Worm (Caenorhabditis elegans) whole organism, young adult: ENCODE results near the gene fard-1.
A peak's percentile ranks its signal among the peaks of the same experiment; 100 is the strongest.

Experiments used
- B0261.1 ChIP-seq: sonication (generic microtip); optimal IDR thresholded peaks from 2 replicates; lab custom pipeline; 2016; ENCODE audit warnings: mild to moderate bottlenecking, missing genetic modification characterization, moderate library complexity, missing compliant biosample characterization
- D2030.7 ChIP-seq: fragments of 200-800 bp; sonication (Bioruptor generic); IDR thresholded peaks from 2 replicates; pipeline ENCODE4 v1.3.6; 2022; ENCODE audit warnings: missing genetic modification reagents, missing genetic modification characterization, missing compliant biosample characterization
- F23B12.7 ChIP-seq: sonication (generic microtip); optimal IDR thresholded peaks from 2 replicates; lab custom pipeline; 2017; ENCODE audit warnings: missing genetic modification characterization, mild to moderate bottlenecking, missing compliant biosample characterization, antibody characterized with exemption, moderate library complexity; ENCODE audit not compliant: insufficient read depth
- F37B4.10 ChIP-seq: fragments of 200-800 bp; sonication (Bioruptor generic); IDR thresholded peaks from 2 replicates; pipeline ENCODE4 v1.3.6; 2022; ENCODE audit warnings: missing genetic modification characterization, missing compliant biosample characterization
- F57C9.4 ChIP-seq: sonication (generic microtip); optimal IDR thresholded peaks from 2 replicates; lab custom pipeline; 2017; ENCODE audit warnings: mild to moderate bottlenecking, missing genetic modification characterization, missing compliant biosample characterization
- K12H6.12 ChIP-seq: fragments of 200-800 bp; sonication (Bioruptor generic); optimal IDR thresholded peaks from 2 replicates; lab custom pipeline; 2018; ENCODE audit warnings: mild to moderate bottlenecking, missing genetic modification characterization, missing compliant biosample characterization
- T07F8.4 ChIP-seq: sonication (generic microtip); optimal IDR thresholded peaks from 2 replicates; lab custom pipeline; 2016; ENCODE audit warnings: mild to moderate bottlenecking, missing genetic modification characterization, moderate library complexity, missing compliant biosample characterization
- Y56A3A.18 ChIP-seq: fragments of 200-800 bp; sonication (Bioruptor generic); IDR thresholded peaks from 2 replicates; pipeline ENCODE4 v1.3.6; 2022; ENCODE audit warnings: missing genetic modification reagents, missing genetic modification characterization, missing compliant biosample characterization
- Y79H2A.3 ChIP-seq: fragments of 200-800 bp; sonication (Bioruptor generic); conservative IDR thresholded peaks from 2 replicates; pipeline ENCODE4 v1.3.6; 2022; ENCODE audit warnings: missing genetic modification reagents, missing genetic modification characterization, missing compliant biosample characterization
- akir-1 ChIP-seq: fragments of 200-800 bp; sonication (Bioruptor generic); optimal IDR thresholded peaks from 2 replicates; lab custom pipeline; 2018; ENCODE audit warnings: mild to moderate bottlenecking, missing genetic modification characterization, moderate library complexity, missing compliant biosample characterization
- aptf-2 ChIP-seq: fragments of 200-800 bp; sonication (Bioruptor generic); conservative IDR thresholded peaks from 2 replicates; pipeline ENCODE4 v1.3.6; 2022; ENCODE audit warnings: missing genetic modification reagents, missing genetic modification characterization, missing compliant biosample characterization
- atf-7 ChIP-seq: sonication (generic microtip); optimal IDR thresholded peaks from 2 replicates; lab custom pipeline; 2017; ENCODE audit warnings: mild to moderate bottlenecking, missing genetic modification characterization, missing compliant biosample characterization
- attf-3 ChIP-seq: fragments of 200-800 bp; sonication (Bioruptor generic); conservative IDR thresholded peaks from 2 replicates; pipeline ENCODE4 v1.3.6; 2022; ENCODE audit warnings: missing genetic modification reagents, missing genetic modification characterization, missing compliant biosample characterization
- cebp-1 ChIP-seq, 2 experiments: fragments of 200-800 bp in 1 of 2; sonication (Bioruptor generic) in 1 of 2; sonication (generic microtip) in 1 of 2; IDR thresholded peaks in 1 of 2; optimal IDR thresholded peaks in 1 of 2; 2 replicates each; pipeline versions ENCODE4 v1.3.6 to Lab custom; 2017 to 2022; ENCODE audit warnings: missing compliant biosample characterization in 2 of 2, missing genetic modification characterization in 2 of 2, mild to moderate bottlenecking in 1 of 2, missing genetic modification reagents in 1 of 2, moderate library complexity in 1 of 2
- cebp-2 ChIP-seq: fragments of 200-800 bp; sonication (Bioruptor generic); IDR thresholded peaks from 2 replicates; pipeline ENCODE4 v1.3.6; 2022; ENCODE audit warnings: missing genetic modification characterization, missing compliant biosample characterization
- ceh-58 ChIP-seq: fragments of 200-800 bp; sonication (Bioruptor generic); IDR thresholded peaks from 2 replicates; pipeline ENCODE4 v1.3.6; 2022; ENCODE audit warnings: missing genetic modification characterization, missing compliant biosample characterization
- dox-1 ChIP-seq: fragments of 200-800 bp; sonication (Bioruptor generic); IDR thresholded peaks from 2 replicates; pipeline ENCODE4 v1.3.6; 2022; ENCODE audit warnings: missing genetic modification reagents, missing genetic modification characterization, missing compliant biosample characterization
- dpl-1 ChIP-seq: fragments of 150-350 bp; optimal IDR thresholded peaks from 2 replicates; lab custom pipeline; 2014; ENCODE audit warnings: missing biosample characterization, missing genetic modification reagents, missing genetic modification characterization
- ets-4 ChIP-seq: fragments of 200-800 bp; sonication (Bioruptor generic); optimal IDR thresholded peaks from 2 replicates; lab custom pipeline; 2018; ENCODE audit warnings: mild to moderate bottlenecking, missing genetic modification characterization, missing compliant biosample characterization
- gei-17 ChIP-seq: fragments of 200-800 bp; sonication (Bioruptor generic); optimal IDR thresholded peaks from 2 replicates; lab custom pipeline; 2018; ENCODE audit warnings: mild to moderate bottlenecking, missing genetic modification characterization, missing compliant biosample characterization
- hlh-12 ChIP-seq: sonication (generic microtip); optimal IDR thresholded peaks from 2 replicates; lab custom pipeline; 2016; ENCODE audit warnings: missing genetic modification characterization, missing compliant biosample characterization
- hrde-1 ChIP-seq: sonication (generic microtip); optimal IDR thresholded peaks from 2 replicates; lab custom pipeline; 2016; ENCODE audit warnings: missing genetic modification characterization, mild to moderate bottlenecking, missing compliant biosample characterization, moderate library complexity, missing genotype, missing genetic modification reagents, borderline replicate concordance
- lir-1 ChIP-seq: fragments of 200-800 bp; sonication (Bioruptor generic); conservative IDR thresholded peaks from 2 replicates; pipeline ENCODE4 v1.3.6; 2022; ENCODE audit warnings: missing genetic modification reagents, missing genetic modification characterization, missing compliant biosample characterization
- madf-6 ChIP-seq: fragments of 200-800 bp; sonication (Bioruptor generic); IDR thresholded peaks from 2 replicates; pipeline ENCODE4 v1.3.6; 2022; ENCODE audit warnings: missing genetic modification reagents, missing genetic modification characterization, missing compliant biosample characterization
- mel-28 ChIP-seq: sonication (generic microtip); optimal IDR thresholded peaks from 2 replicates; lab custom pipeline; 2016; ENCODE audit warnings: borderline replicate concordance, mild to moderate bottlenecking, missing genetic modification characterization, missing compliant biosample characterization
- mxl-1 ChIP-seq: sonication (generic microtip); optimal IDR thresholded peaks from 2 replicates; lab custom pipeline; 2016; ENCODE audit warnings: missing genetic modification characterization, missing compliant biosample characterization
- nfya-1 ChIP-seq: sonication (generic microtip); optimal IDR thresholded peaks from 2 replicates; lab custom pipeline; 2017; ENCODE audit warnings: antibody characterized with exemption, missing compliant biosample characterization, missing genetic modification characterization, borderline replicate concordance; ENCODE audit not compliant: insufficient read depth
- nfyb-1 ChIP-seq: fragments of 200-800 bp; sonication (Bioruptor generic); IDR thresholded peaks from 2 replicates; pipeline ENCODE4 v1.3.6; 2022; ENCODE audit warnings: missing genetic modification reagents, missing genetic modification characterization, missing compliant biosample characterization
- nhr-120 ChIP-seq: fragments of 200-800 bp; sonication (Bioruptor generic); IDR thresholded peaks from 2 replicates; pipeline ENCODE4 v1.3.6; 2022; ENCODE audit warnings: missing genetic modification characterization, missing compliant biosample characterization
- nhr-179 ChIP-seq: sonication (generic microtip); optimal IDR thresholded peaks from 2 replicates; lab custom pipeline; 2016; ENCODE audit warnings: mild to moderate bottlenecking, missing genetic modification characterization, missing compliant biosample characterization
- nhr-27 ChIP-seq: fragments of 200-800 bp; sonication (Bioruptor generic); optimal IDR thresholded peaks from 2 replicates; lab custom pipeline; 2018; ENCODE audit warnings: mild to moderate bottlenecking, missing genetic modification characterization, moderate library complexity, missing compliant biosample characterization
- nhr-90 ChIP-seq: sonication (generic microtip); optimal IDR thresholded peaks from 2 replicates; lab custom pipeline; 2016; ENCODE audit warnings: missing genotype, mild to moderate bottlenecking, missing genetic modification characterization, missing compliant biosample characterization
- rcor-1 ChIP-seq: fragments of 200-800 bp; sonication (Bioruptor generic); IDR thresholded peaks from 2 replicates; pipeline ENCODE4 v1.3.6; 2022; ENCODE audit warnings: missing genetic modification reagents, missing genetic modification characterization, missing compliant biosample characterization
- rec-8 ChIP-seq, 2 experiments: sonication (generic microtip); optimal IDR thresholded peaks; 2 replicates each; lab custom pipeline; 2016; ENCODE audit warnings: mild to moderate bottlenecking in 2 of 2, missing genetic modification characterization in 2 of 2, missing genetic modification reagents in 2 of 2, missing genotype in 2 of 2, missing biosample characterization in 1 of 2, missing compliant biosample characterization in 1 of 2, moderate library complexity in 1 of 2
- repo-1 ChIP-seq: sonication (generic microtip); optimal IDR thresholded peaks from 2 replicates; lab custom pipeline; 2017; ENCODE audit warnings: mild to moderate bottlenecking, missing genetic modification characterization, missing compliant biosample characterization
- sdz-38 ChIP-seq: sonication (generic microtip); optimal IDR thresholded peaks from 2 replicates; lab custom pipeline; 2016; ENCODE audit warnings: missing genotype, missing genetic modification characterization, missing compliant biosample characterization
- sea-2 ChIP-seq: fragments of 200-800 bp; sonication (Bioruptor generic); IDR thresholded peaks from 2 replicates; pipeline ENCODE4 v1.3.6; 2022; ENCODE audit warnings: missing genetic modification characterization, missing compliant biosample characterization
- snpc-1.1 ChIP-seq: sonication (generic microtip); optimal IDR thresholded peaks from 2 replicates; lab custom pipeline; 2017; ENCODE audit warnings: missing genetic modification characterization, mild to moderate bottlenecking, missing compliant biosample characterization, antibody characterized with exemption, moderate library complexity, missing genotype, missing genetic modification reagents; ENCODE audit not compliant: insufficient read depth
- snpc-3.4 ChIP-seq: sonication (generic microtip); optimal IDR thresholded peaks from 2 replicates; lab custom pipeline; 2017; ENCODE audit warnings: missing genetic modification characterization, mild to moderate bottlenecking, missing compliant biosample characterization, antibody characterized with exemption, moderate library complexity, missing genotype, missing genetic modification reagents
- snpc-4 ChIP-seq, 5 experiments: fragments of 150-350 bp in 1 of 5; sonication (generic microtip) in 4 of 5; optimal IDR thresholded peaks; 2 replicates each; lab custom pipeline; 2014 to 2018; ENCODE audit warnings: missing genetic modification characterization in 5 of 5, missing biosample characterization in 3 of 5, antibody characterized with exemption in 2 of 5, mild to moderate bottlenecking in 2 of 5, missing compliant biosample characterization in 2 of 5, missing genotype in 2 of 5, moderate library complexity in 2 of 5, missing genetic modification reagents in 1 of 5
- tbx-9 ChIP-seq: sonication (generic microtip); optimal IDR thresholded peaks from 2 replicates; lab custom pipeline; 2016; ENCODE audit warnings: borderline replicate concordance, missing genetic modification characterization, inconsistent platforms, missing compliant biosample characterization
- unc-130 ChIP-seq: sonication (generic microtip); optimal IDR thresholded peaks from 2 replicates; lab custom pipeline; 2016; ENCODE audit warnings: missing genetic modification reagents, missing genetic modification characterization, missing compliant biosample characterization
- zfh-2 ChIP-seq: fragments of 200-800 bp; sonication (Bioruptor generic); conservative IDR thresholded peaks from 2 replicates; pipeline ENCODE4 v1.3.6; 2022; ENCODE audit warnings: missing genetic modification reagents, missing genetic modification characterization, missing compliant biosample characterization
- ztf-28 ChIP-seq: fragments of 200-800 bp; sonication (Bioruptor generic); IDR thresholded peaks from 2 replicates; pipeline ENCODE4 v1.3.6; 2022; ENCODE audit warnings: missing genetic modification reagents, missing genetic modification characterization, missing compliant biosample characterization
- ztf-3 ChIP-seq: fragments of 200-800 bp; sonication (Bioruptor generic); optimal IDR thresholded peaks from 2 replicates; lab custom pipeline; 2018; ENCODE audit warnings: mild to moderate bottlenecking, missing genetic modification characterization, missing compliant biosample characterization
- ztf-6 ChIP-seq: fragments of 200-800 bp; sonication (Bioruptor generic); IDR thresholded peaks from 2 replicates; pipeline ENCODE4 v1.3.6; 2022; ENCODE audit warnings: missing genetic modification reagents, missing genetic modification characterization, missing compliant biosample characterization

fard-1 gene

ce11 chrX:2971542-2971988, 38.4 kb downstream of the fard-1 start (continued):
- TF ChIP-seq unc-130 (no peak), repo-1 (tag; lab: Kevin White, UChicago) (peak; percentile 3), gei-17 (GFP tag; lab: Kevin White, UChicago) (peak; percentile 67), dpl-1 (GFP tag; lab: Kevin White, UChicago) (no peak), atf-7 (peak; percentile 94), zfh-2 (peak; percentile 92), snpc-4 (GFP tag; optimal IDR thresholded peaks at IDR 0.05; lab: Kevin White, UChicago) (no peak), snpc-4 (tag; optimal IDR thresholded peaks at IDR 0.05; lab: Kevin White, UChicago) (peak; percentile 48 to 55 (median 54)), dox-1 (GFP tag; lab: Robert Waterston, UW) (peak; percentile 75), T07F8.4 (tag; lab: Kevin White, UChicago) (no peak), Y56A3A.18 (GFP tag; lab: Robert Waterston, UW) (peak; percentile 35; the same call in 1 of the 2 replicates), nhr-27 (tag; lab: Kevin White, UChicago) (no peak), madf-6 (no peak), snpc-3.4 (no peak), mxl-1 (tag; lab: Kevin White, UChicago) (peak; percentile 52), hrde-1 (no peak), ztf-3 (GFP tag; lab: Kevin White, UChicago) (no peak), ceh-58 (no peak), lir-1 (GFP tag; lab: Robert Waterston, UW) (peak; percentile 78), nfyb-1 (GFP tag; lab: Robert Waterston, UW) (peak; percentile 94), aptf-2 (GFP tag; lab: Robert Waterston, UW) (no peak), hlh-12 (no peak), cebp-1 (GFP tag; IDR thresholded peaks at IDR 0.05; lab: Robert Waterston, UW) (peak; percentile 62), cebp-1 (tag; optimal IDR thresholded peaks at IDR 0.05; lab: Kevin White, UChicago) (peak; percentile 92), attf-3 (no peak), nhr-120 (GFP tag; lab: Robert Waterston, UW) (0 out of 2 replicates have a peak, but pooled peaks have one; percentile 80), Y79H2A.3 (GFP tag; lab: Robert Waterston, UW) (0 out of 2 replicates have a peak, but pooled peaks have one; percentile 9), ztf-28 (no peak), akir-1 (no peak), sea-2 (GFP tag; lab: Robert Waterston, UW) (peak; percentile 66; the same call in 1 of the 2 replicates), sdz-38 (tag; lab: Kevin White, UChicago) (no peak), tbx-9 (tag; lab: Kevin White, UChicago) (no peak), cebp-2 (GFP tag; lab: Robert Waterston, UW) (no peak), nhr-90 (peak; percentile 76), nhr-179 (tag; lab: Kevin White, UChicago) (no peak), F37B4.10 (GFP tag; lab: Robert Waterston, UW) (no peak), mel-28 (tag; lab: Kevin White, UChicago) (no peak), ztf-6 (GFP tag; lab: Robert Waterston, UW) (0 out of 2 replicates have a peak, but pooled peaks have one; percentile 9), F57C9.4 (tag; lab: Kevin White, UChicago) (no peak), B0261.1 (tag; lab: Kevin White, UChicago) (no peak), rcor-1 (GFP tag; lab: Robert Waterston, UW) (peak; percentile 55), rec-8 (tag; optimal IDR thresholded peaks at IDR 0.05; lab: Kevin White, UChicago) (no peak), K12H6.12 (tag; lab: Kevin White, UChicago) (peak; percentile 91), D2030.7 (GFP tag; lab: Robert Waterston, UW) (no peak), ets-4 (GFP tag; lab: Kevin White, UChicago) (peak; percentile 77), snpc-1.1 (tag; lab: Kevin White, UChicago) (no peak), nfya-1 (tag; lab: Kevin White, UChicago) (no peak), F23B12.7 (tag; lab: Kevin White, UChicago) (no peak)
